Worm (Caenorhabditis elegans) whole organism, L4 larva: ENCODE results near the gene C17B7.10.

Experiments used
- D1046.2 ChIP-seq: fragments of 200-800 bp; sonication (Bioruptor generic); IDR thresholded peaks from 2 replicates; pipeline ENCODE4 v1.3.6; 2022; ENCODE audit warnings: missing genetic modification characterization, missing compliant biosample characterization
- F10B5.3 ChIP-seq: sonication (generic microtip); optimal IDR thresholded peaks from 2 replicates; lab custom pipeline; 2016; ENCODE audit warnings: mild to moderate bottlenecking, missing genetic modification characterization, missing compliant biosample characterization
- F26F4.8 ChIP-seq: fragments of 200-800 bp; sonication (Bioruptor generic); conservative IDR thresholded peaks from 2 replicates; pipeline ENCODE4 v1.3.6; 2022; ENCODE audit warnings: missing genetic modification characterization, missing compliant biosample characterization
- F49E8.2 ChIP-seq: sonication (generic microtip); optimal IDR thresholded peaks from 2 replicates; lab custom pipeline; 2016; ENCODE audit warnings: missing compliant biosample characterization, mild to moderate bottlenecking, missing genetic modification characterization, borderline replicate concordance
- Y48G9A.11 ChIP-seq: fragments of 200-800 bp; sonication (Bioruptor generic); IDR thresholded peaks from 2 replicates; pipeline ENCODE4 v1.3.6; 2022; ENCODE audit warnings: missing genetic modification reagents, missing genetic modification characterization, missing compliant biosample characterization
- Y5F2A.4 ChIP-seq: fragments of 200-800 bp; sonication (Bioruptor generic); optimal IDR thresholded peaks from 2 replicates; lab custom pipeline; 2018; ENCODE audit warnings: mild to moderate bottlenecking, missing genetic modification characterization, missing compliant biosample characterization
- Y75B8A.6 ChIP-seq: fragments of 200-800 bp; sonication (Bioruptor generic); IDR thresholded peaks from 2 replicates; pipeline ENCODE4 v1.3.6; 2022; ENCODE audit warnings: missing genetic modification reagents, missing genetic modification characterization, missing compliant biosample characterization
- ZK337.2 ChIP-seq: fragments of 200-800 bp; sonication (Bioruptor generic); IDR thresholded peaks from 2 replicates; pipeline ENCODE4 v1.3.6; 2022; ENCODE audit warnings: missing genetic modification reagents, missing genetic modification characterization, missing compliant biosample characterization
- ZK546.5 ChIP-seq, 2 experiments: sonication (generic microtip); optimal IDR thresholded peaks; 2 replicates each; lab custom pipeline; 2017; ENCODE audit warnings: missing biosample characterization in 2 of 2, missing genetic modification characterization in 2 of 2
- arid-1 ChIP-seq: fragments of 200-800 bp; sonication (Bioruptor generic); conservative IDR thresholded peaks from 2 replicates; pipeline ENCODE4 v1.3.6; 2022; ENCODE audit warnings: missing genetic modification reagents, missing genetic modification characterization, missing compliant biosample characterization
- attf-4 ChIP-seq: sonication (generic microtip); optimal IDR thresholded peaks from 3 replicates; lab custom pipeline; 2017; ENCODE audit warnings: missing biosample characterization, missing genetic modification characterization
- ceh-20 ChIP-seq: fragments of 200-800 bp; sonication (Bioruptor generic); IDR thresholded peaks from 2 replicates; pipeline ENCODE4 v1.3.6; 2022; ENCODE audit warnings: missing genetic modification reagents, missing genetic modification characterization, missing compliant biosample characterization
- ceh-32 ChIP-seq: sonication (generic microtip); optimal IDR thresholded peaks from 2 replicates; lab custom pipeline; 2016; ENCODE audit warnings: mild to moderate bottlenecking, missing genetic modification characterization, missing compliant biosample characterization; ENCODE audit not compliant: poor library complexity
- ctbp-1 ChIP-seq: fragments of 200-800 bp; sonication (Bioruptor generic); IDR thresholded peaks from 2 replicates; pipeline ENCODE4 v1.3.6; 2022; ENCODE audit warnings: missing genetic modification reagents, missing genetic modification characterization, missing compliant biosample characterization
- daf-19 ChIP-seq: fragments of 200-800 bp; sonication (Bioruptor generic); conservative IDR thresholded peaks from 2 replicates; pipeline ENCODE4 v1.3.6; 2022; ENCODE audit warnings: missing genetic modification characterization, missing compliant biosample characterization
- dmd-8 ChIP-seq: fragments of 200-800 bp; sonication (Bioruptor generic); IDR thresholded peaks from 2 replicates; pipeline ENCODE4 v1.3.6; 2022; ENCODE audit warnings: missing genetic modification characterization, missing compliant biosample characterization
- dpl-1 ChIP-seq: fragments of 150-350 bp; optimal IDR thresholded peaks from 2 replicates; lab custom pipeline; 2014; ENCODE audit warnings: missing biosample characterization, missing genetic modification reagents, missing genetic modification characterization
- duxl-1 ChIP-seq: sonication (generic microtip); optimal IDR thresholded peaks from 2 replicates; lab custom pipeline; 2016; ENCODE audit warnings: mild to moderate bottlenecking, missing genetic modification characterization, moderate library complexity, missing compliant biosample characterization; ENCODE audit not compliant: poor library complexity
- egl-27 ChIP-seq: sonication (generic microtip); optimal IDR thresholded peaks from 3 replicates; lab custom pipeline; 2017; ENCODE audit warnings: missing biosample characterization, missing genetic modification reagents, missing genetic modification characterization
- egl-43 ChIP-seq: fragments of 200-800 bp; sonication (Bioruptor generic); IDR thresholded peaks from 2 replicates; pipeline ENCODE4 v1.3.6; 2022; ENCODE audit warnings: missing genetic modification reagents, missing genetic modification characterization, missing compliant biosample characterization
- fkh-10 ChIP-seq: fragments of 150-350 bp; optimal IDR thresholded peaks from 2 replicates; lab custom pipeline; 2014; ENCODE audit warnings: missing biosample characterization, missing genetic modification reagents, missing genetic modification characterization
- gei-8 ChIP-seq: fragments of 200-800 bp; sonication (Bioruptor generic); optimal IDR thresholded peaks from 2 replicates; lab custom pipeline; 2018; ENCODE audit warnings: mild to moderate bottlenecking, missing genetic modification characterization, missing compliant biosample characterization
- hlh-30 ChIP-seq: sonication (generic microtip); optimal IDR thresholded peaks from 2 replicates; lab custom pipeline; 2017; ENCODE audit warnings: antibody characterized with exemption, mild to moderate bottlenecking, missing genetic modification characterization, missing compliant biosample characterization; ENCODE audit not compliant: insufficient read depth
- hmg-1.1 ChIP-seq: fragments of 200-800 bp; sonication (Bioruptor generic); IDR thresholded peaks from 2 replicates; pipeline ENCODE4 v1.3.6; 2022; ENCODE audit warnings: missing genetic modification reagents, missing genetic modification characterization, missing compliant biosample characterization
- jun-1 ChIP-seq: fragments of 150-350 bp; optimal IDR thresholded peaks from 2 replicates; lab custom pipeline; 2014; ENCODE audit warnings: missing biosample characterization, missing genetic modification reagents, missing genetic modification characterization
- lin-1 ChIP-seq: fragments of 200-800 bp; sonication (Bioruptor generic); IDR thresholded peaks from 2 replicates; pipeline ENCODE4 v1.3.6; 2022; ENCODE audit warnings: missing genetic modification reagents, missing genetic modification characterization, missing compliant biosample characterization
- lin-13 ChIP-seq: fragments of 150-350 bp; optimal IDR thresholded peaks from 2 replicates; lab custom pipeline; 2014; ENCODE audit warnings: missing biosample characterization, missing genetic modification reagents, missing genetic modification characterization
- lir-3 ChIP-seq: sonication (generic microtip); optimal IDR thresholded peaks from 2 replicates; lab custom pipeline; 2016; ENCODE audit warnings: mild to moderate bottlenecking, missing genetic modification characterization, missing compliant biosample characterization
- madf-5 ChIP-seq, 2 experiments: fragments of 200-800 bp; sonication (Bioruptor generic); IDR thresholded peaks; 2 replicates each; pipeline ENCODE4 v1.3.6; 2022; ENCODE audit warnings: missing compliant biosample characterization in 2 of 2, missing genetic modification characterization in 2 of 2
- mdl-1 ChIP-seq, 2 experiments: fragments of 150-350 bp in 1 of 2; sonication (generic microtip) in 1 of 2; optimal IDR thresholded peaks; 2 replicates each; lab custom pipeline; 2014 to 2017; ENCODE audit warnings: missing biosample characterization in 2 of 2, missing genetic modification characterization in 2 of 2
- mdt-29 ChIP-seq: fragments of 200-800 bp; sonication (Bioruptor generic); IDR thresholded peaks from 2 replicates; pipeline ENCODE4 v1.3.6; 2022; ENCODE audit warnings: missing genetic modification reagents, missing genetic modification characterization, missing compliant biosample characterization
- mep-1 ChIP-seq: fragments of 150-350 bp; sonication (generic microtip); optimal IDR thresholded peaks from 3 replicates; lab custom pipeline; 2014; ENCODE audit warnings: missing biosample characterization, missing genetic modification characterization
- mes-2 ChIP-seq: sonication (generic microtip); optimal IDR thresholded peaks from 2 replicates; lab custom pipeline; 2016; ENCODE audit warnings: missing genotype, mild to moderate bottlenecking, missing genetic modification characterization, missing compliant biosample characterization; ENCODE audit not compliant: poor library complexity, severe bottlenecking
- mxl-2 ChIP-seq: fragments of 200-800 bp; sonication (Bioruptor generic); conservative IDR thresholded peaks from 2 replicates; pipeline ENCODE4 v1.3.6; 2022; ENCODE audit warnings: missing genetic modification reagents, missing genetic modification characterization, missing compliant biosample characterization
- mxl-3 ChIP-seq: fragments of 200-800 bp; sonication (Bioruptor generic); optimal IDR thresholded peaks from 2 replicates; lab custom pipeline; 2018; ENCODE audit warnings: mild to moderate bottlenecking, missing genetic modification characterization, missing compliant biosample characterization
- nhr-102 ChIP-seq: sonication (generic microtip); optimal IDR thresholded peaks from 2 replicates; lab custom pipeline; 2016; ENCODE audit warnings: mild to moderate bottlenecking, missing genetic modification characterization, moderate library complexity, missing compliant biosample characterization
- nhr-11 ChIP-seq: fragments of 150-350 bp; optimal IDR thresholded peaks from 2 replicates; lab custom pipeline; 2014; ENCODE audit warnings: missing biosample characterization, missing genetic modification characterization
- nhr-237 ChIP-seq: sonication (generic microtip); optimal IDR thresholded peaks from 2 replicates; lab custom pipeline; 2017; ENCODE audit warnings: missing biosample characterization, missing genetic modification characterization
- nhr-42 ChIP-seq: fragments of 200-800 bp; sonication (Bioruptor generic); IDR thresholded peaks from 2 replicates; pipeline ENCODE4 v1.3.6; 2022; ENCODE audit warnings: missing genetic modification characterization, missing compliant biosample characterization
- pha-4 ChIP-seq, 2 experiments: fragments of 150-350 bp in 1 of 2; fragments of 200-800 bp in 1 of 2; sonication (Bioruptor generic) in 1 of 2; IDR thresholded peaks in 1 of 2; optimal IDR thresholded peaks in 1 of 2; 2 replicates each; pipeline versions ENCODE4 v1.3.6 to Lab custom; 2014 to 2022; ENCODE audit warnings: missing genetic modification characterization in 2 of 2, missing genetic modification reagents in 2 of 2, missing biosample characterization in 1 of 2, missing compliant biosample characterization in 1 of 2
- pqm-1 ChIP-seq: sonication (generic microtip); optimal IDR thresholded peaks from 2 replicates; lab custom pipeline; 2017; ENCODE audit warnings: missing biosample characterization, missing genetic modification characterization
- rbr-2 ChIP-seq: sonication (generic microtip); optimal IDR thresholded peaks from 2 replicates; lab custom pipeline; 2016; ENCODE audit warnings: missing genotype, missing genetic modification characterization, missing compliant biosample characterization
- sdz-12 ChIP-seq: fragments of 200-800 bp; sonication (Bioruptor generic); optimal IDR thresholded peaks from 2 replicates; lab custom pipeline; 2018; ENCODE audit warnings: mild to moderate bottlenecking, missing genetic modification characterization, missing compliant biosample characterization
- spr-3 ChIP-seq: fragments of 200-800 bp; sonication (Bioruptor generic); optimal IDR thresholded peaks from 2 replicates; lab custom pipeline; 2018; ENCODE audit warnings: mild to moderate bottlenecking, missing genetic modification characterization, missing compliant biosample characterization
- tag-97 ChIP-seq: fragments of 200-800 bp; sonication (Bioruptor generic); IDR thresholded peaks from 2 replicates; pipeline ENCODE4 v1.3.6; 2022; ENCODE audit warnings: missing genetic modification characterization, missing compliant biosample characterization
- unc-39 ChIP-seq: sonication (generic microtip); optimal IDR thresholded peaks from 2 replicates; lab custom pipeline; 2017; ENCODE audit warnings: missing biosample characterization, missing genetic modification characterization
- vab-7 ChIP-seq: fragments of 200-800 bp; sonication (Bioruptor generic); IDR thresholded peaks from 2 replicates; pipeline ENCODE4 v1.3.6; 2022; ENCODE audit warnings: missing genetic modification reagents, missing genetic modification characterization, missing compliant biosample characterization
- zfp-2 ChIP-seq: sonication (generic microtip); optimal IDR thresholded peaks from 2 replicates; lab custom pipeline; 2016; ENCODE audit warnings: mild to moderate bottlenecking, missing genetic modification characterization, missing compliant biosample characterization
- zfp-3 ChIP-seq: fragments of 200-800 bp; sonication (Bioruptor generic); conservative IDR thresholded peaks from 2 replicates; pipeline ENCODE4 v1.3.6; 2022; ENCODE audit warnings: missing genetic modification reagents, missing genetic modification characterization, missing compliant biosample characterization
- zip-2 ChIP-seq: fragments of 150-350 bp; optimal IDR thresholded peaks from 2 replicates; lab custom pipeline; 2014; ENCODE audit warnings: missing biosample characterization, missing genetic modification characterization

The C17B7.10 gene

ce11 chrV:3315308-3315707 lies 26.5 kb downstream of the C17B7.10 start, which contains the start of gene arrd-19 (continued):
- TF ChIP-seq fkh-10 (GFP tag; lab: Kevin White, UChicago) (peak; percentile 72), mep-1 (tag; lab: Kevin White, UChicago) (no peak), mdl-1 (tag; optimal IDR thresholded peaks at IDR 0.05; lab: Kevin White, UChicago) (peak in 1 of 2 experiments; percentile 85), attf-4 (tag; lab: Kevin White, UChicago) (no peak), zfp-2 (tag; lab: Kevin White, UChicago) (no peak), D1046.2 (GFP tag; lab: Robert Waterston, UW) (no peak), nhr-237 (tag; lab: Kevin White, UChicago) (no peak), duxl-1 (tag; lab: Kevin White, UChicago) (peak; percentile 79), arid-1 (GFP tag; lab: Robert Waterston, UW) (peak; percentile 67; the same call in 1 of the 2 replicates), hmg-1.1 (peak; percentile 93), ceh-20 (GFP tag; lab: Robert Waterston, UW) (peak; percentile 61; the same call in 1 of the 2 replicates), sdz-12 (GFP tag; lab: Kevin White, UChicago) (no peak), hlh-30 (tag; lab: Kevin White, UChicago) (peak; percentile 58), F26F4.8 (no peak), zfp-3 (GFP tag; lab: Robert Waterston, UW) (no peak), pqm-1 (tag; lab: Kevin White, UChicago) (peak; percentile 32), F10B5.3 (tag; lab: Kevin White, UChicago) (no peak), vab-7 (no peak; the same call in 1 of the 2 replicates), Y48G9A.11 (no peak), F49E8.2 (tag; lab: Kevin White, UChicago) (no peak), lin-13 (no peak), gei-8 (GFP tag; lab: Kevin White, UChicago) (no peak), ZK546.5 (tag; optimal IDR thresholded peaks at IDR 0.05; lab: Kevin White, UChicago) (no peak), mdt-29 (no peak), nhr-42 (GFP tag; lab: Robert Waterston, UW) (no peak; the same call in 1 of the 2 replicates), jun-1 (tag; lab: Kevin White, UChicago) (no peak), madf-5 (GFP tag; IDR thresholded peaks at IDR 0.05; lab: Robert Waterston, UW) (no peak), ZK337.2 (GFP tag; lab: Robert Waterston, UW) (no peak), mxl-3 (GFP tag; lab: Kevin White, UChicago) (peak; percentile 72), egl-27 (no peak), lir-3 (tag; lab: Kevin White, UChicago) (no peak), ceh-32 (tag; lab: Kevin White, UChicago) (no peak), dpl-1 (GFP tag; lab: Kevin White, UChicago) (peak; percentile 66), mxl-2 (GFP tag; lab: Robert Waterston, UW) (no peak), ctbp-1 (GFP tag; lab: Robert Waterston, UW) (peak; percentile 86), lin-1 (peak; percentile 89), dmd-8 (no peak), zip-2 (peak; percentile 5), nhr-11 (peak; percentile 74), unc-39 (tag; lab: Kevin White, UChicago) (no peak), spr-3 (no peak), Y75B8A.6 (GFP tag; lab: Robert Waterston, UW) (no peak), tag-97 (GFP tag; lab: Robert Waterston, UW) (no peak), egl-43 (GFP tag; lab: Robert Waterston, UW) (no peak; the same call in 1 of the 2 replicates), mes-2 (tag; lab: Kevin White, UChicago) (peak; percentile 80), nhr-102 (no peak), rbr-2 (tag; lab: Kevin White, UChicago) (peak; percentile 56), Y5F2A.4 (GFP tag; lab: Kevin White, UChicago) (no peak), pha-4 (GFP tag; IDR thresholded peaks at IDR 0.05; lab: Robert Waterston, UW) (no peak), pha-4 (tag; optimal IDR thresholded peaks at IDR 0.05; lab: Kevin White, UChicago) (peak; percentile 54), daf-19 (no peak)
